Fruit fly (Drosophila melanogaster) whole organism, embryonic: Measurements from ENCODE around the gene CG31735.

Experiments
- Abd-B ChIP-seq: fragments of 200-800 bp; sonication (Bioruptor generic); optimal IDR thresholded peaks from 2 replicates; lab custom pipeline; 2018; ENCODE audit warnings: missing biosample characterization, mild to moderate bottlenecking, missing genetic modification characterization, moderate library complexity
- B-H2 ChIP-seq: fragments of 200-800 bp; sonication (Bioruptor generic); optimal IDR thresholded peaks from 2 replicates; lab custom pipeline; 2018; ENCODE audit warnings: missing biosample characterization, mild to moderate bottlenecking, missing genetic modification characterization
- C15 ChIP-seq: fragments of 200-800 bp; sonication (Bioruptor generic); IDR thresholded peaks from 3 replicates; pipeline ENCODE4 v1.3.6; 2022; ENCODE audit warnings: missing biosample characterization, missing genetic modification characterization
- CG10209 ChIP-seq: fragments of 200-800 bp; sonication (Bioruptor generic); optimal IDR thresholded peaks from 3 replicates; lab custom pipeline; 2017; ENCODE audit warnings: missing biosample characterization, mild to moderate bottlenecking, missing genetic modification characterization, missing genetic modification reagents
- CG10321 ChIP-seq: fragments of 200-800 bp; sonication (Bioruptor generic); IDR thresholded peaks from 2 replicates; pipeline ENCODE4 v1.3.6; 2022; ENCODE audit warnings: missing biosample characterization, missing genetic modification characterization
- CG10431 ChIP-seq: fragments of 200-800 bp; sonication (Bioruptor generic); optimal IDR thresholded peaks from 3 replicates; lab custom pipeline; 2018; ENCODE audit warnings: missing biosample characterization, mild to moderate bottlenecking, missing genetic modification characterization
- CG10565 ChIP-seq: fragments of 200-800 bp; sonication (Bioruptor generic); optimal IDR thresholded peaks from 3 replicates; lab custom pipeline; 2016; ENCODE audit warnings: missing biosample characterization, mild to moderate bottlenecking, missing genetic modification characterization
- CG11093 ChIP-seq: fragments of 200-800 bp; sonication (Bioruptor generic); IDR thresholded peaks from 3 replicates; pipeline ENCODE4 v1.3.6; 2022; ENCODE audit warnings: missing biosample characterization, missing genetic modification characterization
- CG11398 ChIP-seq: fragments of 200-800 bp; sonication (Bioruptor generic); optimal IDR thresholded peaks from 2 replicates; lab custom pipeline; 2016; ENCODE audit warnings: missing biosample characterization, missing genetic modification characterization
- CG11696 ChIP-seq: fragments of 200-800 bp; sonication (Bioruptor generic); IDR thresholded peaks from 2 replicates; pipeline ENCODE4 v1.3.6; 2022; ENCODE audit warnings: missing biosample characterization, missing genetic modification characterization
- CG12071 ChIP-seq: fragments of 200-800 bp; sonication (Bioruptor generic); optimal IDR thresholded peaks from 3 replicates; lab custom pipeline; 2018; ENCODE audit warnings: missing biosample characterization, mild to moderate bottlenecking, missing genetic modification characterization
- CG14667 ChIP-seq: fragments of 200-800 bp; sonication (Bioruptor generic); IDR thresholded peaks from 2 replicates; pipeline ENCODE4 v1.3.6; 2022; ENCODE audit warnings: missing biosample characterization, missing genetic modification characterization
- CG14860 ChIP-seq: fragments of 200-800 bp; sonication (Bioruptor generic); IDR thresholded peaks from 3 replicates; pipeline ENCODE4 v1.3.6; 2022; ENCODE audit warnings: missing biosample characterization, missing genetic modification characterization; ENCODE audit not compliant: partially characterized antibody
- CG15011 ChIP-seq: fragments of 200-800 bp; sonication (Bioruptor generic); optimal IDR thresholded peaks from 3 replicates; lab custom pipeline; 2018; ENCODE audit warnings: missing biosample characterization, mild to moderate bottlenecking, missing genetic modification characterization
- CG15073 ChIP-seq: fragments of 200-800 bp; sonication (Bioruptor generic); optimal IDR thresholded peaks from 2 replicates; lab custom pipeline; 2016; ENCODE audit warnings: missing biosample characterization, missing genetic modification characterization
- CG1529 ChIP-seq: fragments of 200-800 bp; sonication (Bioruptor generic); optimal IDR thresholded peaks from 3 replicates; lab custom pipeline; 2018; ENCODE audit warnings: missing biosample characterization, missing genetic modification characterization
- CG15479 ChIP-seq: fragments of 200-800 bp; sonication (Bioruptor generic); optimal IDR thresholded peaks from 3 replicates; lab custom pipeline; 2019; ENCODE audit warnings: missing biosample characterization, mild to moderate bottlenecking, missing genetic modification characterization, moderate library complexity
- CG16815 ChIP-seq: fragments of 200-800 bp; sonication (Bioruptor generic); optimal IDR thresholded peaks from 3 replicates; lab custom pipeline; 2017; ENCODE audit warnings: missing biosample characterization, mild to moderate bottlenecking, missing genetic modification characterization
- CG18011 ChIP-seq: fragments of 200-800 bp; sonication (Bioruptor generic); optimal IDR thresholded peaks from 2 replicates; lab custom pipeline; 2017; ENCODE audit warnings: missing biosample characterization, missing genetic modification characterization, mild to moderate bottlenecking, moderate library complexity, missing genotype
- CG18476 ChIP-seq: fragments of 200-800 bp; sonication (Bioruptor generic); optimal IDR thresholded peaks from 2 replicates; lab custom pipeline; 2016; ENCODE audit warnings: missing biosample characterization, mild to moderate bottlenecking, missing genetic modification characterization
- CG6175 ChIP-seq: fragments of 200-800 bp; sonication (Bioruptor generic); IDR thresholded peaks from 3 replicates; pipeline ENCODE4 v1.3.6; 2022; ENCODE audit warnings: missing biosample characterization, missing genetic modification characterization
- CG8478 ChIP-seq: fragments of >200 bp; optimal IDR thresholded peaks from 2 replicates; lab custom pipeline; 2018
- Camta ChIP-seq: fragments of 200-800 bp; sonication (Bioruptor generic); optimal IDR thresholded peaks from 2 replicates; lab custom pipeline; 2016; ENCODE audit warnings: missing biosample characterization, missing genetic modification characterization
- D19A ChIP-seq: fragments of 200-800 bp; optimal IDR thresholded peaks from 3 replicates; lab custom pipeline; 2019; ENCODE audit warnings: missing biosample characterization, mild to moderate bottlenecking, missing genetic modification characterization, moderate library complexity
- D19B ChIP-seq: fragments of 200-800 bp; sonication (Bioruptor generic); optimal IDR thresholded peaks from 2 replicates; lab custom pipeline; 2017; ENCODE audit warnings: missing biosample characterization, mild to moderate bottlenecking, missing genetic modification characterization
- Dp ChIP-seq: fragments of 200-800 bp; sonication (Bioruptor generic); optimal IDR thresholded peaks from 2 replicates; lab custom pipeline; 2018; ENCODE audit warnings: missing biosample characterization, mild to moderate bottlenecking, missing genetic modification characterization, moderate library complexity
- Gsc ChIP-seq: fragments of 200-800 bp; sonication (Bioruptor generic); IDR thresholded peaks from 2 replicates; pipeline ENCODE4 v1.3.6; 2022; ENCODE audit warnings: missing biosample characterization, missing genetic modification characterization
- HLHmδ ChIP-seq: fragments of 200-800 bp; sonication (Bioruptor generic); optimal IDR thresholded peaks from 2 replicates; lab custom pipeline; 2018; ENCODE audit warnings: missing biosample characterization, mild to moderate bottlenecking, missing genetic modification characterization, moderate library complexity
- HmgD ChIP-seq: fragments of 200-800 bp; sonication (Bioruptor generic); optimal IDR thresholded peaks from 3 replicates; lab custom pipeline; 2016; ENCODE audit warnings: missing biosample characterization, missing genetic modification characterization
- Meics ChIP-seq: fragments of 200-800 bp; sonication (Bioruptor generic); optimal IDR thresholded peaks from 2 replicates; lab custom pipeline; 2017; ENCODE audit warnings: missing biosample characterization, mild to moderate bottlenecking, missing genetic modification characterization
- Optix ChIP-seq: fragments of 200-800 bp; sonication (Bioruptor generic); IDR thresholded peaks from 3 replicates; pipeline ENCODE4 v1.3.6; 2022; ENCODE audit warnings: missing biosample characterization, missing genetic modification characterization
- Side ChIP-seq: fragments of 200-800 bp; sonication (Bioruptor generic); optimal IDR thresholded peaks from 2 replicates; lab custom pipeline; 2016; ENCODE audit warnings: missing biosample characterization, missing genetic modification characterization
- YL-1 ChIP-seq: fragments of 200-800 bp; sonication (Bioruptor generic); optimal IDR thresholded peaks from 3 replicates; lab custom pipeline; 2017; ENCODE audit warnings: missing biosample characterization, mild to moderate bottlenecking, missing genetic modification characterization
- bbx ChIP-seq: fragments of 200-800 bp; sonication (Bioruptor generic); IDR thresholded peaks from 2 replicates; pipeline ENCODE4 v1.3.6; 2022; ENCODE audit warnings: missing biosample characterization, missing genetic modification characterization; ENCODE audit not compliant: partially characterized antibody
- bigmax ChIP-seq: fragments of 200-800 bp; sonication (Bioruptor generic); optimal IDR thresholded peaks from 2 replicates; lab custom pipeline; 2018; ENCODE audit warnings: missing biosample characterization, mild to moderate bottlenecking, missing genetic modification characterization
- danr ChIP-seq: fragments of 200-800 bp; sonication (Bioruptor generic); IDR thresholded peaks from 2 replicates; pipeline ENCODE4 v1.3.6; 2022; ENCODE audit warnings: missing biosample characterization, missing genetic modification characterization
- dati ChIP-seq: fragments of 200-800 bp; sonication (Bioruptor generic); IDR thresholded peaks from 2 replicates; pipeline ENCODE4 v1.3.6; 2022; ENCODE audit warnings: missing biosample characterization, missing genetic modification characterization
- ewg ChIP-seq: fragments of 200-800 bp; sonication (Bioruptor generic); optimal IDR thresholded peaks from 3 replicates; lab custom pipeline; 2017; ENCODE audit warnings: mild to moderate bottlenecking, missing biosample characterization, missing genetic modification reagents, missing genetic modification characterization
- eyg ChIP-seq: fragments of 200-800 bp; sonication (Bioruptor generic); optimal IDR thresholded peaks from 3 replicates; lab custom pipeline; 2016; ENCODE audit warnings: missing biosample characterization, missing genetic modification characterization
- ftz-f1 ChIP-seq: fragments of 200-800 bp; sonication (Bioruptor generic); optimal IDR thresholded peaks from 2 replicates; lab custom pipeline; 2016; ENCODE audit warnings: missing biosample characterization, missing genetic modification characterization
- grau ChIP-seq: fragments of 200-800 bp; optimal IDR thresholded peaks from 3 replicates; lab custom pipeline; 2019; ENCODE audit warnings: missing biosample characterization, mild to moderate bottlenecking, missing genetic modification characterization, moderate library complexity
- kah ChIP-seq: fragments of 200-800 bp; sonication (Bioruptor generic); optimal IDR thresholded peaks from 2 replicates; lab custom pipeline; 2018; ENCODE audit warnings: missing biosample characterization, mild to moderate bottlenecking, missing genetic modification characterization
- luna ChIP-seq: fragments of 200-800 bp; sonication (Bioruptor generic); optimal IDR thresholded peaks from 2 replicates; lab custom pipeline; 2016; ENCODE audit warnings: missing biosample characterization, missing genetic modification characterization
- nerfin-2 ChIP-seq: fragments of 200-800 bp; sonication (Bioruptor generic); IDR thresholded peaks from 2 replicates; pipeline ENCODE4 v1.3.6; 2022; ENCODE audit warnings: missing biosample characterization, missing genetic modification characterization; ENCODE audit not compliant: partially characterized antibody
- org-1 ChIP-seq: fragments of 200-800 bp; sonication (Bioruptor generic); optimal IDR thresholded peaks from 2 replicates; lab custom pipeline; 2017; ENCODE audit warnings: missing biosample characterization, missing genetic modification characterization
- otp ChIP-seq: fragments of 200-800 bp; sonication (Bioruptor generic); IDR thresholded peaks from 3 replicates; pipeline ENCODE4, ENCODE4 v1.3.6; 2022; ENCODE audit warnings: missing biosample characterization, missing genetic modification characterization
- row ChIP-seq: fragments of 200-800 bp; sonication (Bioruptor generic); IDR thresholded peaks from 3 replicates; pipeline ENCODE4 v1.3.6; 2022; ENCODE audit warnings: missing biosample characterization, missing genetic modification characterization
- tx ChIP-seq: fragments of 200-800 bp; sonication (Bioruptor generic); optimal IDR thresholded peaks from 2 replicates; lab custom pipeline; 2016; ENCODE audit warnings: missing biosample characterization, missing genetic modification characterization
- z ChIP-seq: fragments of 200-800 bp; sonication (Bioruptor generic); IDR thresholded peaks from 3 replicates; pipeline ENCODE4 v1.3.6; 2022; ENCODE audit warnings: missing biosample characterization, missing genetic modification characterization
- zen2 ChIP-seq: fragments of 200-800 bp; sonication (Bioruptor generic); IDR thresholded peaks from 3 replicates; pipeline ENCODE4 v1.3.6; 2022; ENCODE audit warnings: missing biosample characterization, missing genetic modification characterization; ENCODE audit not compliant: partially characterized antibody

Gene CG31735

DNA sequence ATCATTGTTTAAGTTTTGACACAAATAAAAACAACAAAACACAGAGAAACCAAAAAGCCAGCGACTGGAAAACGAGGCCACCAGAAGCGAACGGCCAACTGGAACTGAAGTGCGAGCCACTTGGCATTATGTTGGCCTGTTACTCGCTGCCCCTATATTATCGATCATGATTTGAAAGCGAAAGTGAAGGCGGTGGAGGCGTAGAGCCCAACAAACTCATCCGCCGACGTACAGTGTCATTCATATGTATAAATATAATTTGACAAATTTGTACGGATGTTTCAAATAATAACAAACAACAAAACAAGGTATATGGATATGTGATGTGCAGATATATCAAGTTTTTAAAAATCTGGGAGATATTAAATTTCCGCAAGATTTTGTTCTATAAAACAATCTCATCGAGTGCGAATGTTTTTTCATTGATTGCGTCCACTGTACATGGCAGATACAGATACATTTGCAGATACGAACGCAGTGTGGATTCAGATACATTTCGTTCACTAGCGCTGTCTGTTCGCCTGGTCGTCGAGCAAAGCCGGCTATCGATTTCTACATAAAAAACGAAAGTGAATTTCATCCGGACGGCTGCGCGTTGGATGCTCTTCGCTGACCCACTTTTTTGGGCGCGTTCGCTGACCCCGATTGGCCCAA is 15.8 kb downstream of the CG31735 start (continued):
- TF ChIP-seq HmgD (GFP tag; lab: Kevin White, UChicago) (peak; percentile 76), zen2 (GFP tag; lab: Robert Waterston, UW) (no peak), z (peak; percentile 16; the same call in 1 of the 3 replicates), D19A (tag; lab: Kevin White, UChicago) (peak; percentile 92), C15 (GFP tag; lab: Robert Waterston, UW) (peak; percentile 92), CG10431 (peak; percentile 92), CG18011 (peak; percentile 79), dati (GFP tag; lab: Robert Waterston, UW) (peak; percentile 85; the same call in 1 of the 2 replicates), CG10565 (peak; percentile 82), eyg (GFP tag; lab: Kevin White, UChicago) (peak; percentile 87), CG10321 (peak; percentile 76; the same call in 1 of the 2 replicates), Gsc (peak; percentile 81), CG11696 (GFP tag; lab: Robert Waterston, UW) (peak; percentile 90), CG11093 (GFP tag; lab: Robert Waterston, UW) (peak; percentile 92), CG6175 (GFP tag; lab: Robert Waterston, UW) (peak; percentile 81), otp (GFP tag; lab: Robert Waterston, UW) (peak; percentile 95), Optix (GFP tag; lab: Robert Waterston, UW) (peak; percentile 90), D19B (GFP tag; lab: Kevin White, UChicago) (peak; percentile 81), ftz-f1 (GFP tag; lab: Kevin White, UChicago) (no peak), nerfin-2 (GFP tag; lab: Robert Waterston, UW) (no peak; the same call in 1 of the 2 replicates), bigmax (GFP tag; lab: Kevin White, UChicago) (no peak), CG18476 (GFP tag; lab: Kevin White, UChicago) (peak; percentile 92), danr (GFP tag; lab: Robert Waterston, UW) (peak; percentile 93), CG14860 (peak; percentile 52; the same call in 2 of the 3 replicates), CG10209 (peak; percentile 95), Abd-B (GFP tag; lab: Kevin White, UChicago) (peak; percentile 93), tx (GFP tag; lab: Kevin White, UChicago) (peak; percentile 93), grau (tag; lab: Kevin White, UChicago) (peak; percentile 96), HLHmδ (peak; percentile 98), CG11398 (GFP tag; lab: Kevin White, UChicago) (peak; percentile 94), CG12071 (GFP tag; lab: Kevin White, UChicago) (peak; percentile 94), ewg (peak; percentile 94), CG1529 (GFP tag; lab: Kevin White, UChicago) (peak; percentile 96), CG15073 (GFP tag; lab: Kevin White, UChicago) (peak; percentile 73), Camta (peak; percentile 94), Meics (GFP tag; lab: Kevin White, UChicago) (peak; percentile 95), CG8478 (no peak), Dp (GFP tag; lab: Kevin White, UChicago) (peak; percentile 4), row (peak; percentile 98), kah (GFP tag; lab: Kevin White, UChicago) (no peak), CG15479 (GFP tag; lab: Kevin White, UChicago) (no peak), B-H2 (GFP tag; lab: Kevin White, UChicago) (peak; percentile 75), org-1 (GFP tag; lab: Kevin White, UChicago) (peak; percentile 94), CG16815 (GFP tag; lab: Kevin White, UChicago) (peak; percentile 88), Side (GFP tag; lab: Kevin White, UChicago) (peak; percentile 95), CG14667 (GFP tag; lab: Robert Waterston, UW) (peak; percentile 92), bbx (no peak), CG15011 (GFP tag; lab: Kevin White, UChicago) (peak; percentile 89), YL-1 (peak; percentile 81), luna (GFP tag; lab: Kevin White, UChicago) (peak; percentile 87)
